Worm (Caenorhabditis elegans): ENCODE measurements around the gene irld-62.

DNA sequence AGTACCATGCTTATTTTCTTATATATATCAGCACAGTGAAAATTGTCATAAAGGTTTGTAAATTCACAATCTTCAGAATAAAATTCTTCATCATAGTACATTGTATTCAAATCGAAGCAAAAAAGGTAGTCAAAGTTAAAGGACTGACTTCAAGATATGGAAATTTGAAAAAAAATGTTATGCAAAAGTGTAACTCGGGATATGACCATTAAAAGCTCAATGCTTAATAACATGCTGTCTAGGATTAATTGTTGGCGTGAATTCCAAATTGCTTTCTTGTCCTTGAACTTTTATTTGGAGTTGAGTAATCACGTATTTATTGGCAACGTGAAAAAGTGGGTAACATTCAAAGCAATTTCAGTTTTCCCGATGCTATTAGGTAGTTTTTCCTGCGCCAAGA is 36.1 kb upstream of the irld-62 start, which contains the start of gene srw-16:
- TF ChIP-seq R02D3.7 (tag; optimal IDR thresholded peaks at IDR 0.05): no peak
- TF ChIP-seq lsy-12 (tag; optimal IDR thresholded peaks at IDR 0.05): no peak
- no peak for TF ChIP-seq unc-39 (tag; optimal IDR thresholded peaks at IDR 0.05)
- TF ChIP-seq daf-12 (tag; optimal IDR thresholded peaks at IDR 0.05): no peak
- no peak for TF ChIP-seq lin-39 (tag; optimal IDR thresholded peaks at IDR 0.05)
- TF ChIP-seq aly-2 (tag; optimal IDR thresholded peaks at IDR 0.05): no peak
- TF ChIP-seq ztf-11 (tag; optimal IDR thresholded peaks at IDR 0.05): no peak
